Fruit fly (Drosophila melanogaster): ENCODE measurements around the gene Best4.

Best4 gene

dm6 chr3L:15322173-15322572 is 23.4 kb downstream of the Best4 start:
- TF ChIP-seq CG17801 (GFP tag; optimal IDR thresholded peaks at IDR 0.05; ENCODE audit: partially characterized antibody): no peak

DNA sequence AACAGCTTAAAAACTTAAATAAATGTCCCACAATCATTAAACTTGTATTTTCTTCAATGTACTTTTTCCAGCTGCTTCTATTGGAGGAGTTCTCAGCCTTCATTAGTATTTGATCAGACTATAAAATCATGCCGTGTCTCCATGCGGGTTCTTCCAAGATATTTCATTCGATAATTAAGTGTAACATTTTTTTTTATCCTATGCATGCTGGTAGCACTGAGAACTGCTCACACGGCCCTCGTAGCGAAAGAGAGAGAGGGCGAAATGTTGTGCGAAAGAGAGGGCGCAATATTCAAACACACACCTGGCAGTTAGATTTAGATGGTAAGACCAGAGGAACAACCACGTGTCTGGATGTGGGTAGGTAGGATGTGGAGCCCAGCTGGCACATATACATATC is 26.7 kb downstream of the Best4 start:
- no peak for TF ChIP-seq CG17801 (GFP tag; optimal IDR thresholded peaks at IDR 0.05; ENCODE audit: partially characterized antibody)

- no peak for TF ChIP-seq CG17801 (GFP tag; optimal IDR thresholded peaks at IDR 0.05; ENCODE audit: partially characterized antibody)
Observed at dm6 chr3L:15329261-15330160, 30.8 kb downstream of the Best4 start.

DNA sequence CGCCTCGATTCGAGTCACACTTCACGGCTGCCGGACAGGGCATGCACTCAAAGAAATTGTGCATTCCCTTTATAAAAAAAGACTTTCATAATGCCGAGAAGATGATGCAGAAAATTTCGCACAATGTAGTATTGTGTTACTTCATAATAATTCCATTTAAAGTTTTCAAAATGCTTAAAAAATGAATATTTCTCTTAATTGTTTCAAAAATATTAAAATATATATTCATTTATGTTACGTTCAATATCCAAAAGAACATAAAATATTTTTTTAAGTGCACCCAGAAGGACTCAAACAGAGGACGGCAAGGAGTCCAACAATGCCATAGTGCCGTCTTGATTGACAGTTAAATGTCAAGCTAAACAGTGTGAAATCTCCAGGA is 31.4 kb downstream of the Best4 start:
- TF ChIP-seq CG17801 (GFP tag; optimal IDR thresholded peaks at IDR 0.05; ENCODE audit: partially characterized antibody): no peak

DNA sequence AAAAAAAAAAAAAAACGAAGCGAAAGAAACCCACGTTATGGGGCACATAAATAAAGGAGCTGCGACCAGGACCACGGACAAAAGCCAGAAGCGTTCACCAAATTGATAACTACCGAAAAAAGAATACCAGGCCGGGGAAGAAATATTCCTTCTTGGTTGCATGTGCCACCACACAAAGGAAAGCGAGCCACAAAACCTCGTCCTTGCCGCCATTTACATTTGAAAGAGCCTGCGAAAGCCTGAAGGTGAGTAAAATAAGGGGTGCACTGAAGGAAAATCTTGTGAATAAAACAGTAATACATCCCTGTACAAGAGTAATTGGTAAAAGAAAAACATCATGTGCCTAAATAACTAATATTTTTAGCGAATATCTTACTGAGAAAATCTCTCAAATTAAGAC is 35.9 kb downstream of the Best4 start:
- TF ChIP-seq CG17801 (GFP tag; optimal IDR thresholded peaks at IDR 0.05; ENCODE audit: partially characterized antibody): no peak

dm6 chr3L:15336277-15336821 is 37.6 kb downstream of the Best4 start, which contains the start of gene Toll-6:
Gene Toll-6 (plus strand): TSS chr3L:15336692.
- TF ChIP-seq CG17801 (GFP tag; optimal IDR thresholded peaks at IDR 0.05; ENCODE audit: partially characterized antibody): no peak

DNA sequence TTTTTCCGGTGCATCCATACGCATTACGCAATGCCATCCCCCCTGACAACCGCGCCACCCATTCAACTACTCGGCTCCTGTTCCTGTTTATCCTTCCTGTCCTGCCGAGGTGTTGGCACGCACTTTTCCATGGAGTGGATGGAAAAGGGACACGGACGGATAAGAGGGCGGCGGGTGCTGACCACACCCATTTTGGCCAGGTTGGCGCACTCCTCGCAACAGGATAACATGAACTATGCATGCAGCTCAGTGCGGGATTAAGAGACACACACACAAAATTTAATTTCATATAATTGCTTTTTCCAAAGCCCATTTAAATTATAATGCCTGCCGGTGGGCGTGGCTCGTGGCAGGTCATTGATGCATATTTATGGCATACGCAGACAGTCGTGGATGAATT is 46.2 kb downstream of the Best4 start:
- TF ChIP-seq CG17801 (GFP tag; optimal IDR thresholded peaks at IDR 0.05; ENCODE audit: partially characterized antibody): no peak

dm6 chr3L:15347695-15348465 is 49.1 kb downstream of the Best4 start:
- no peak for TF ChIP-seq CG17801 (GFP tag; optimal IDR thresholded peaks at IDR 0.05; ENCODE audit: partially characterized antibody)

dm6 chr3L:15348759-15349158 is 50.0 kb downstream of the Best4 start:
- no peak for TF ChIP-seq CG17801 (GFP tag; optimal IDR thresholded peaks at IDR 0.05; ENCODE audit: partially characterized antibody)
